Fruit fly (Drosophila melanogaster) Kc167 (cell line): ENCODE data around the gene Scgalpha.

Experiments
- Myc ChIP-seq: fragments of >200 bp; optimal IDR thresholded peaks from 2 replicates; lab custom pipeline; 2017; ENCODE audit warnings: missing external identifiers
- Sin3A ChIP-seq: fragments of >200 bp; optimal IDR thresholded peaks from 2 replicates; lab custom pipeline; 2018; ENCODE audit warnings: missing external identifiers
- h ChIP-seq: fragments of >200 bp; optimal IDR thresholded peaks from 3 replicates; lab custom pipeline; 2018; ENCODE audit warnings: missing external identifiers
- insv ChIP-seq: fragments of >200 bp; optimal IDR thresholded peaks from 3 replicates; lab custom pipeline; 2018; ENCODE audit warnings: missing external identifiers
- psq ChIP-seq: fragments of >200 bp; optimal IDR thresholded peaks from 2 replicates; lab custom pipeline; 2017; ENCODE audit warnings: missing external identifiers
- ttk ChIP-seq: sonication (Bioruptor generic); optimal IDR thresholded peaks from 2 replicates; lab custom pipeline; 2017; ENCODE audit warnings: missing external identifiers

Scgalpha gene

dm6 chr2L:8339751-8340349 lies 36.6 kb downstream of the Scgalpha start:
- no peak for TF ChIP-seq h (lab: Kevin White, UChicago)
- no peak for TF ChIP-seq Sin3A (lab: Kevin White, UChicago)
- no peak for TF ChIP-seq Myc (lab: Kevin White, UChicago)
- no peak for TF ChIP-seq insv (lab: Kevin White, UChicago)
- TF ChIP-seq ttk = no peak
- no peak for TF ChIP-seq psq (lab: Kevin White, UChicago)

dm6 chr2L:8342395-8342794 lies 39.2 kb downstream of the Scgalpha start, which contains the start of gene CG14273:
Gene CG14273, plus strand, starts transcription at chr2L:8342695.
- TF ChIP-seq Sin3A (lab: Kevin White, UChicago) (no peak), insv (lab: Kevin White, UChicago) (no peak), ttk (no peak), Myc (lab: Kevin White, UChicago) (no peak), psq (lab: Kevin White, UChicago) (no peak), h (lab: Kevin White, UChicago) (no peak)

- TF ChIP-seq Sin3A (lab: Kevin White, UChicago) (no peak), insv (lab: Kevin White, UChicago) (no peak), ttk (no peak), h (lab: Kevin White, UChicago) (no peak), psq (lab: Kevin White, UChicago) (no peak)
Measured at dm6 chr2L:8344536-8344935, 41.3 kb downstream of the Scgalpha start.

- TF ChIP-seq Sin3A (lab: Kevin White, UChicago) = no peak
Measured at dm6 chr2L:8346260-8346659, 43.0 kb downstream of the Scgalpha start, which contains the start of gene CG7778. Gene CG7778, plus strand, starts transcription at chr2L:8346620.

dm6 chr2L:8350560-8351171 lies 47.4 kb downstream of the Scgalpha start:
- TF ChIP-seq Sin3A (lab: Kevin White, UChicago) = no peak
- no peak for TF ChIP-seq psq (lab: Kevin White, UChicago)
- TF ChIP-seq insv (lab: Kevin White, UChicago) = no peak
- TF ChIP-seq ttk = no peak
- TF ChIP-seq h (lab: Kevin White, UChicago) = no peak
- TF ChIP-seq Myc (lab: Kevin White, UChicago) = no peak

dm6 chr2L:8351333-8351732 lies 48.1 kb downstream of the Scgalpha start:
- no peak for TF ChIP-seq ttk
- TF ChIP-seq Sin3A (lab: Kevin White, UChicago) = no peak
- TF ChIP-seq h (lab: Kevin White, UChicago) = no peak
- no peak for TF ChIP-seq psq (lab: Kevin White, UChicago)
- no peak for TF ChIP-seq insv (lab: Kevin White, UChicago)
- no peak for TF ChIP-seq Myc (lab: Kevin White, UChicago)

- TF ChIP-seq psq (lab: Kevin White, UChicago) (no peak), ttk (no peak), insv (lab: Kevin White, UChicago) (no peak), h (lab: Kevin White, UChicago) (no peak), Myc (lab: Kevin White, UChicago) (no peak), Sin3A (lab: Kevin White, UChicago) (no peak)
Measured at dm6 chr2L:8351864-8352263, 48.6 kb downstream of the Scgalpha start, which contains the start of gene Mur29B. Gene Mur29B, plus strand, starts transcription at chr2L:8352187.
